Worm (Caenorhabditis elegans) whole organism, L1 larva: ENCODE results near the gene Y41E3.7.

Source experiments
- C16A3.4 ChIP-seq: fragments of 150-350 bp; optimal IDR thresholded peaks from 2 replicates; lab custom pipeline; 2014; ENCODE audit warnings: missing biosample characterization, missing genetic modification characterization
- F16B12.6 ChIP-seq: fragments of 150-350 bp; optimal IDR thresholded peaks from 2 replicates; lab custom pipeline; 2014; ENCODE audit warnings: missing biosample characterization, missing genetic modification characterization
- aha-1 ChIP-seq: fragments of 150-350 bp; optimal IDR thresholded peaks from 2 replicates; lab custom pipeline; 2014; ENCODE audit warnings: missing biosample characterization, missing genetic modification characterization
- blmp-1 ChIP-seq: fragments of 150-350 bp; optimal IDR thresholded peaks from 2 replicates; lab custom pipeline; 2014; ENCODE audit warnings: missing biosample characterization, missing genetic modification characterization
- ceh-63 ChIP-seq: fragments of 200-800 bp; sonication (Bioruptor generic); optimal IDR thresholded peaks from 2 replicates; lab custom pipeline; 2018; ENCODE audit warnings: mild to moderate bottlenecking, missing genetic modification characterization, missing compliant biosample characterization
- ceh-82 ChIP-seq, 3 experiments: fragments of 150-350 bp in 1 of 3; sonication (generic microtip) in 2 of 3; optimal IDR thresholded peaks; 2 replicates each; lab custom pipeline; 2014 to 2017; ENCODE audit warnings: missing biosample characterization in 3 of 3, missing genetic modification characterization in 3 of 3
- ceh-88 ChIP-seq: fragments of 200-800 bp; sonication (Bioruptor generic); IDR thresholded peaks from 2 replicates; pipeline ENCODE4 v1.3.6; 2022; ENCODE audit warnings: missing genetic modification characterization, missing compliant biosample characterization
- ceh-90 ChIP-seq: sonication (generic microtip); optimal IDR thresholded peaks from 2 replicates; lab custom pipeline; 2016; ENCODE audit warnings: missing genetic modification characterization, missing compliant biosample characterization
- dsc-1 ChIP-seq: sonication (generic microtip); optimal IDR thresholded peaks from 2 replicates; lab custom pipeline; 2016; ENCODE audit warnings: mild to moderate bottlenecking, missing genetic modification characterization, missing compliant biosample characterization
- efl-1 ChIP-seq, 4 experiments: fragments of 150-350 bp; optimal IDR thresholded peaks in 3 of 4; peaks in 1 of 4; 1 replicate in 1 of 4; 2 replicates in 3 of 4; lab custom pipeline; 2014; ENCODE audit warnings: missing biosample characterization in 2 of 4, missing genetic modification characterization in 2 of 4, missing genetic modification reagents in 2 of 4
- efl-3 ChIP-seq: fragments of 200-800 bp; sonication (Bioruptor generic); optimal IDR thresholded peaks from 2 replicates; lab custom pipeline; 2018; ENCODE audit warnings: mild to moderate bottlenecking, missing genetic modification characterization, missing compliant biosample characterization
- elt-2 ChIP-seq: sonication (generic microtip); optimal IDR thresholded peaks from 2 replicates; lab custom pipeline; 2016; ENCODE audit warnings: missing genetic modification characterization, mild to moderate bottlenecking, inconsistent platforms, missing compliant biosample characterization, missing genetic modification reagents
- elt-3 ChIP-seq, 6 experiments: fragments of 150-350 bp in 1 of 6; sonication (generic microtip); optimal IDR thresholded peaks; 2 replicates each; lab custom pipeline; 2017 to 2018; ENCODE audit warnings: missing biosample characterization in 6 of 6, missing genetic modification characterization in 6 of 6, inconsistent platforms in 1 of 6
- grh-1 ChIP-seq: fragments of 200-800 bp; sonication (Bioruptor generic); IDR thresholded peaks from 2 replicates; pipeline ENCODE4 v1.3.6; 2022; ENCODE audit warnings: missing genetic modification reagents, missing genetic modification characterization, missing compliant biosample characterization
- lin-14 ChIP-seq: fragments of 200-800 bp; sonication (Bioruptor generic); optimal IDR thresholded peaks from 2 replicates; lab custom pipeline; 2018; ENCODE audit warnings: mild to moderate bottlenecking, missing genetic modification characterization, moderate library complexity, missing compliant biosample characterization
- lin-15B ChIP-seq: fragments of 150-350 bp; sonication (generic microtip); optimal IDR thresholded peaks from 3 replicates; lab custom pipeline; 2014; ENCODE audit warnings: missing biosample characterization, missing genetic modification characterization
- lin-35 ChIP-seq, 2 experiments: fragments of 150-350 bp; optimal IDR thresholded peaks; 2 replicates each; lab custom pipeline; 2014; ENCODE audit warnings: missing biosample characterization in 2 of 2, missing genetic modification characterization in 2 of 2, missing genetic modification reagents in 2 of 2
- lin-39 ChIP-seq: fragments of 150-350 bp; optimal IDR thresholded peaks from 2 replicates; lab custom pipeline; 2014; ENCODE audit warnings: missing biosample characterization, missing genetic modification reagents, missing genetic modification characterization
- lsy-2 ChIP-seq, 2 experiments: fragments of 150-350 bp; optimal IDR thresholded peaks; 2 replicates each; lab custom pipeline; 2014; ENCODE audit warnings: missing biosample characterization in 2 of 2, missing genetic modification characterization in 2 of 2
- mef-2 ChIP-seq: fragments of 150-350 bp; optimal IDR thresholded peaks from 2 replicates; lab custom pipeline; 2014; ENCODE audit warnings: missing biosample characterization, missing genetic modification characterization
- nhr-11 ChIP-seq: fragments of 150-350 bp; optimal IDR thresholded peaks from 2 replicates; lab custom pipeline; 2014; ENCODE audit warnings: missing biosample characterization, missing genetic modification characterization
- nhr-237 ChIP-seq: fragments of 150-350 bp; optimal IDR thresholded peaks from 2 replicates; lab custom pipeline; 2014; ENCODE audit warnings: missing biosample characterization, missing genetic modification characterization
- nhr-76 ChIP-seq: sonication (generic microtip); optimal IDR thresholded peaks from 2 replicates; lab custom pipeline; 2017; ENCODE audit warnings: missing biosample characterization, missing genetic modification characterization
- nhr-77 ChIP-seq: fragments of 150-350 bp; optimal IDR thresholded peaks from 2 replicates; lab custom pipeline; 2014; ENCODE audit warnings: missing biosample characterization, missing genetic modification characterization
- nhr-85 ChIP-seq: sonication (generic microtip); peaks from one replicate; lab custom pipeline; 2016; ENCODE audit warnings: missing genetic modification characterization, inconsistent platforms, missing compliant biosample characterization
- nhr-90 ChIP-seq: sonication (generic microtip); optimal IDR thresholded peaks from 2 replicates; lab custom pipeline; 2016; ENCODE audit warnings: mild to moderate bottlenecking, missing genetic modification characterization, missing compliant biosample characterization; ENCODE audit not compliant: poor library complexity
- pag-3 ChIP-seq: sonication (generic microtip); optimal IDR thresholded peaks from 2 replicates; lab custom pipeline; 2017; ENCODE audit warnings: missing genetic modification characterization, mild to moderate bottlenecking, missing compliant biosample characterization, antibody characterized with exemption, borderline replicate concordance; ENCODE audit not compliant: insufficient read depth
- pax-3 ChIP-seq: fragments of 200-800 bp; sonication (Bioruptor generic); optimal IDR thresholded peaks from 2 replicates; lab custom pipeline; 2018; ENCODE audit warnings: mild to moderate bottlenecking, missing genetic modification characterization, moderate library complexity, missing compliant biosample characterization
- snpc-4 ChIP-seq: fragments of 150-350 bp; optimal IDR thresholded peaks from 2 replicates; lab custom pipeline; 2014; ENCODE audit warnings: missing biosample characterization, missing genetic modification characterization
- tbx-2 ChIP-seq: sonication (generic microtip); optimal IDR thresholded peaks from 2 replicates; lab custom pipeline; 2016; ENCODE audit warnings: missing genetic modification characterization, missing compliant biosample characterization
- tlp-1 ChIP-seq: fragments of 150-350 bp; optimal IDR thresholded peaks from 2 replicates; lab custom pipeline; 2014; ENCODE audit warnings: missing biosample characterization, missing genetic modification characterization
- unc-30 ChIP-seq: sonication (generic microtip); optimal IDR thresholded peaks from 2 replicates; lab custom pipeline; 2017; ENCODE audit warnings: missing biosample characterization, missing genetic modification characterization
- unc-86 ChIP-seq: sonication (generic microtip); optimal IDR thresholded peaks from 2 replicates; lab custom pipeline; 2016; ENCODE audit warnings: missing genetic modification characterization, missing compliant biosample characterization
- unc-98 ChIP-seq: fragments of 200-800 bp; sonication (Bioruptor generic); IDR thresholded peaks from 2 replicates; pipeline ENCODE4 v1.3.6; 2022; ENCODE audit warnings: missing genetic modification characterization, missing compliant biosample characterization
- vab-15 ChIP-seq: sonication (generic microtip); optimal IDR thresholded peaks from 2 replicates; lab custom pipeline; 2017; ENCODE audit warnings: missing genotype, mild to moderate bottlenecking, missing genetic modification characterization, missing compliant biosample characterization
- xbp-1 ChIP-seq: sonication (generic microtip); optimal IDR thresholded peaks from 2 replicates; lab custom pipeline; 2016; ENCODE audit warnings: missing genetic modification characterization, missing compliant biosample characterization
- zag-1 ChIP-seq: fragments of 150-350 bp; optimal IDR thresholded peaks from 2 replicates; lab custom pipeline; 2014; ENCODE audit warnings: missing biosample characterization, missing genetic modification characterization
- zip-4 ChIP-seq: fragments of 200-800 bp; sonication (Bioruptor generic); optimal IDR thresholded peaks from 2 replicates; lab custom pipeline; 2018; ENCODE audit warnings: mild to moderate bottlenecking, missing genetic modification characterization, moderate library complexity, missing compliant biosample characterization
- ztf-4 ChIP-seq: fragments of 150-350 bp; optimal IDR thresholded peaks from 2 replicates; lab custom pipeline; 2014; ENCODE audit warnings: missing biosample characterization, missing genetic modification characterization

Gene Y41E3.7

ce11 chrIV:15008200-15008599, 5.6 kb upstream of the Y41E3.7 start:
- TF ChIP-seq efl-1 (optimal IDR thresholded peaks at IDR 0.05; lab: Kevin White, UChicago) = no peak
- peak in 1 of 2 experiments; percentile 65 for TF ChIP-seq efl-1 (GFP tag; optimal IDR thresholded peaks at IDR 0.05 in 1 of 2; lab: Kevin White, UChicago)
- no peak for TF ChIP-seq pax-3 (tag; lab: Kevin White, UChicago)

- TF ChIP-seq tlp-1 (tag; lab: Kevin White, UChicago) = no peak
- TF ChIP-seq nhr-11 (tag; lab: Kevin White, UChicago) = no peak
- TF ChIP-seq pag-3 (tag; lab: Kevin White, UChicago) = no peak
- no peak for TF ChIP-seq vab-15 (tag; lab: Kevin White, UChicago)
- no peak for TF ChIP-seq nhr-85
- TF ChIP-seq nhr-90 = no peak
- TF ChIP-seq lin-15B (tag; lab: Kevin White, UChicago) = no peak
- TF ChIP-seq snpc-4 = no peak
- no peak for TF ChIP-seq F16B12.6 (tag; lab: Kevin White, UChicago)
- no peak for TF ChIP-seq unc-30 (tag; lab: Kevin White, UChicago)
- TF ChIP-seq dsc-1 (tag; lab: Kevin White, UChicago) = no peak
These were observed 2.7 kb upstream of the Y41E3.7 start for ce11 chrIV:15011169-15011568.

ce11 chrIV:15012154-15012892, 1.5 kb upstream of the Y41E3.7 start:
- no peak for TF ChIP-seq efl-1 (optimal IDR thresholded peaks at IDR 0.05; lab: Kevin White, UChicago)
- no peak for TF ChIP-seq efl-1 (GFP tag; optimal IDR thresholded peaks at IDR 0.05 in 1 of 2; lab: Kevin White, UChicago)
- TF ChIP-seq xbp-1 (tag; lab: Kevin White, UChicago) = no peak
- TF ChIP-seq elt-3 (tag; optimal IDR thresholded peaks at IDR 0.05; lab: Kevin White, UChicago) = no peak
- TF ChIP-seq F16B12.6 (tag; lab: Kevin White, UChicago) = no peak
- TF ChIP-seq nhr-237 (tag; lab: Kevin White, UChicago) = no peak
- no peak for TF ChIP-seq unc-98
- TF ChIP-seq nhr-76 (tag; lab: Kevin White, UChicago) = no peak
- no peak for TF ChIP-seq nhr-90
- TF ChIP-seq ztf-4 (tag; lab: Kevin White, UChicago) = no peak
- TF ChIP-seq aha-1 = no peak
- no peak for TF ChIP-seq lsy-2 (tag; optimal IDR thresholded peaks at IDR 0.05; lab: Kevin White, UChicago)
- no peak for TF ChIP-seq ceh-90 (tag; lab: Kevin White, UChicago)
- TF ChIP-seq ceh-63 = no peak
- TF ChIP-seq C16A3.4 = no peak
- no peak for TF ChIP-seq grh-1 (GFP tag; lab: Robert Waterston, UW)
- no peak for TF ChIP-seq unc-86 (tag; lab: Kevin White, UChicago)
- no peak for TF ChIP-seq lin-14 (GFP tag; lab: Kevin White, UChicago)

ce11 chrIV:15013083-15013482, 752 bp upstream of the Y41E3.7 start, which contains the start of gene qars-1:
Gene qars-1, minus strand, starts transcription at chrIV:15013183.
- TF ChIP-seq unc-98 (no peak), pax-3 (tag; lab: Kevin White, UChicago) (no peak), elt-3 (tag; optimal IDR thresholded peaks at IDR 0.05; lab: Kevin White, UChicago) (no peak), ceh-82 (tag; optimal IDR thresholded peaks at IDR 0.05; lab: Kevin White, UChicago) (no peak), lin-15B (tag; lab: Kevin White, UChicago) (no peak), tbx-2 (tag; lab: Kevin White, UChicago) (no peak), nhr-77 (tag; lab: Kevin White, UChicago) (no peak), lin-35 (GFP tag; optimal IDR thresholded peaks at IDR 0.05; lab: Kevin White, UChicago) (no peak), elt-2 (tag; lab: Kevin White, UChicago) (no peak), mef-2 (tag; lab: Kevin White, UChicago) (no peak), efl-3 (no peak), lin-39 (tag; lab: Kevin White, UChicago) (no peak), zag-1 (tag; lab: Kevin White, UChicago) (no peak), efl-1 (optimal IDR thresholded peaks at IDR 0.05; lab: Kevin White, UChicago) (no peak), efl-1 (GFP tag; optimal IDR thresholded peaks at IDR 0.05 in 1 of 2; lab: Kevin White, UChicago) (no peak), zip-4 (GFP tag; lab: Kevin White, UChicago) (no peak), ceh-88 (no peak), blmp-1 (tag; lab: Kevin White, UChicago) (no peak)
